Worm (Caenorhabditis elegans): ENCODE measurements around the gene F49H6.15.

Gene F49H6.15

ce11 chrV:17042263-17042662 is 16.1 kb upstream of the F49H6.15 start, which contains the start of gene hpo-33:
Gene hpo-33 (plus strand): TSS chrV:17042563.
- TF ChIP-seq ttx-3 (tag; optimal IDR thresholded peaks at IDR 0.05) (no peak), pat-9 (tag; optimal IDR thresholded peaks at IDR 0.05) (no peak), unc-55 (GFP tag; optimal IDR thresholded peaks at IDR 0.05) (no peak), unc-3 (GFP tag; conservative IDR thresholded peaks at IDR 0.05) (no peak), unc-3 (tag; optimal IDR thresholded peaks at IDR 0.05) (no peak), fax-1 (tag; optimal IDR thresholded peaks at IDR 0.05) (no peak)

ce11 chrV:17035850-17036249 is 9.7 kb upstream of the F49H6.15 start, which contains the start of gene srz-94:
Gene srz-94 (minus strand): TSS chrV:17035950.
- TF ChIP-seq tbx-2 (tag; optimal IDR thresholded peaks at IDR 0.05) (no peak), ceh-24 (tag; optimal IDR thresholded peaks at IDR 0.05) (no peak), pqm-1 (tag; optimal IDR thresholded peaks at IDR 0.05) (no peak), hlh-15 (tag; optimal IDR thresholded peaks at IDR 0.05) (no peak), mec-3 (tag; optimal IDR thresholded peaks at IDR 0.05; ENCODE audit: borderline replicate concordance) (no peak), ceh-48 (tag; optimal IDR thresholded peaks at IDR 0.05) (no peak), ceh-30 (tag; optimal IDR thresholded peaks at IDR 0.05) (no peak), elt-4 (tag; optimal IDR thresholded peaks at IDR 0.05) (no peak), nfya-1 (tag; optimal IDR thresholded peaks at IDR 0.05) (no peak), ama-1 (optimal IDR thresholded peaks at IDR 0.05) (no peak), Y22D7AL.16 (tag; optimal IDR thresholded peaks at IDR 0.05) (no peak)

ce11 chrV:17030430-17030829 is 4.2 kb upstream of the F49H6.15 start:
- TF ChIP-seq lim-6 (tag; optimal IDR thresholded peaks at IDR 0.05) = no peak
- no peak for TF ChIP-seq T23F11.4 (GFP tag; optimal IDR thresholded peaks at IDR 0.05)
- TF ChIP-seq hlh-15 (tag; optimal IDR thresholded peaks at IDR 0.05) = no peak
- TF ChIP-seq sdc-2 (tag; optimal IDR thresholded peaks at IDR 0.05) = no peak
- TF ChIP-seq ref-2 (tag; optimal IDR thresholded peaks at IDR 0.05) = no peak
- no peak for TF ChIP-seq gmeb-2 (tag; optimal IDR thresholded peaks at IDR 0.05)
- no peak for TF ChIP-seq fkh-6 (tag; optimal IDR thresholded peaks at IDR 0.05)
- TF ChIP-seq ceh-30 (tag; optimal IDR thresholded peaks at IDR 0.05) = no peak
- no peak for TF ChIP-seq sox-2 (GFP tag; IDR thresholded peaks at IDR 0.05)
- no peak for TF ChIP-seq unc-55 (GFP tag; optimal IDR thresholded peaks at IDR 0.05)
- no peak for TF ChIP-seq elt-2 (tag; optimal IDR thresholded peaks at IDR 0.05)
- TF ChIP-seq elt-4 (tag; optimal IDR thresholded peaks at IDR 0.05) = no peak
- no peak for TF ChIP-seq ceh-24 (tag; optimal IDR thresholded peaks at IDR 0.05)
- TF ChIP-seq ztf-16 (tag; optimal IDR thresholded peaks at IDR 0.05) = no peak
- TF ChIP-seq hlh-8 (tag; optimal IDR thresholded peaks at IDR 0.05) = no peak
- no peak for TF ChIP-seq unc-42 (tag; optimal IDR thresholded peaks at IDR 0.05)
- TF ChIP-seq rnt-1 (tag; optimal IDR thresholded peaks at IDR 0.05) = no peak
- no peak for TF ChIP-seq ceh-19 (GFP tag; optimal IDR thresholded peaks at IDR 0.05)
- no peak for TF ChIP-seq ceh-45 (GFP tag; IDR thresholded peaks at IDR 0.05)
- TF ChIP-seq ahr-1 (tag; optimal IDR thresholded peaks at IDR 0.05) = no peak

ce11 chrV:17022613-17023322 is 3.4 kb downstream of the F49H6.15 start, which contains the start of the genes F49H6.8 and F49H6.5:
Gene F49H6.8 (minus strand): TSS chrV:17022663.
Gene F49H6.5 (plus strand): TSS chrV:17023241.
- TF ChIP-seq ceh-48 (tag; optimal IDR thresholded peaks at IDR 0.05) (no peak), ref-2 (tag; optimal IDR thresholded peaks at IDR 0.05) (no peak), mec-3 (tag; optimal IDR thresholded peaks at IDR 0.05; ENCODE audit: borderline replicate concordance) (no peak), ceh-19 (GFP tag; optimal IDR thresholded peaks at IDR 0.05) (no peak), eyg-1 (tag; optimal IDR thresholded peaks at IDR 0.05) (no peak), nfya-1 (tag; optimal IDR thresholded peaks at IDR 0.05) (no peak), odd-2 (tag; optimal IDR thresholded peaks at IDR 0.05) (no peak), elt-2 (tag; optimal IDR thresholded peaks at IDR 0.05) (no peak), ceh-45 (GFP tag; IDR thresholded peaks at IDR 0.05) (no peak), ztf-16 (tag; optimal IDR thresholded peaks at IDR 0.05) (no peak), ttx-3 (tag; optimal IDR thresholded peaks at IDR 0.05) (no peak), rnt-1 (tag; optimal IDR thresholded peaks at IDR 0.05) (no peak), pax-1 (tag; optimal IDR thresholded peaks at IDR 0.05) (no peak), ceh-2 (tag; optimal IDR thresholded peaks at IDR 0.05) (no peak)

Measured in whole organism, late embryonic.